Worm (Caenorhabditis elegans): Measurements from ENCODE around the gene ZK822.1.

ZK822.1 gene

DNA sequence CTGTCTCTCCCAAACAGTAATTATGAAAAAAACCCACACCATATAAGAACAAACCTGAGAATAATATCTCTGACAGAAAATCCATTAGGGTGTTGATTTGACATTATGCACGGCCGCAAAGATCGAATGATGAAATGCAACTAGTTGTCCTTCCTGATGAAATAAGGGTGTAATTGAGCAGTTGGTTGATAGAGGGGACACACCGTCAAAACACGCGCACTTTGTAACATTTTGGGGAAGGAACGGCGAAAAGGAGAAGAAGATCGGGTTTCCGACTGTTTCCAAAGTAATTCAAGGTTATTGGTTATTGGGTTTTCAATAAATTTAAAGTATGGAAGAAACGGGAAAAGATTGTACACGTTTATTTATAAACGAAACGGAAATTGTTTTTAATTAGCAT, at the start of gene ZK822.1:
TSS of gene ZK822.1 (minus strand) at position 121 of the 400 bp plus-strand sequence.
- TF ChIP-seq hlh-1 (tag; optimal IDR thresholded peaks at IDR 0.05) (peak; percentile 93), unc-62 (GFP tag; optimal IDR thresholded peaks at IDR 0.05) (peak; percentile 18), sem-2 (GFP tag; optimal IDR thresholded peaks at IDR 0.05) (no peak)

DNA sequence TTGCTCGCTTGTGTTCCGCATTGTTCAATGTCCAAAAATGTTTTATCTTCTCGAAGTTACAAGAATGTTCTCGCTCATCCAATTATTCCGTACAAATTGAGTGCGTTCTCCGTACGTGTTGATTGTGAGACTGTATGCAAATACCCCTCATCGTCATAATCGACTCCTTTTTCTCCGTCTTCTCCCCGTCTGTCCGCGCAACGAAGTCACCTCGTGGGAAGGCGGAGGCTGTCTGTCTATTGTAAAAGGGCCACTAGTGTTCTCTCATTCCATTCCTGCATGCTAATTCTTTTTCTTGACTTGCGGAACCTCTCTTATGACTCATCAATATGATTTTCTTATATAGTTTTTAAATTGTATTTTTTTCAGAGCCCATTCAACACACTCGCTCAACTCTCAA, 48.2 kb upstream of the ZK822.1 start, which contains the start of gene ZK829.9:
TSS of gene ZK829.9 (plus strand) at position 364 of the 400 bp plus-strand sequence.
- TF ChIP-seq mls-2 (tag; optimal IDR thresholded peaks at IDR 0.05) (no peak), zip-8 (tag; optimal IDR thresholded peaks at IDR 0.05) (no peak), unc-62 (GFP tag; optimal IDR thresholded peaks at IDR 0.05) (no peak), lin-13 (tag; optimal IDR thresholded peaks at IDR 0.05) (no peak), ceh-83 (GFP tag; optimal IDR thresholded peaks at IDR 0.05) (no peak), nhr-76 (tag; optimal IDR thresholded peaks at IDR 0.05) (no peak), hlh-1 (tag; optimal IDR thresholded peaks at IDR 0.05) (no peak), pha-4 (tag; optimal IDR thresholded peaks at IDR 0.05) (no peak), nhr-28 (tag; optimal IDR thresholded peaks at IDR 0.05) (no peak), tbx-8 (GFP tag; optimal IDR thresholded peaks at IDR 0.05) (no peak), bed-3 (GFP tag; optimal IDR thresholded peaks at IDR 0.05) (no peak), unc-39 (tag; optimal IDR thresholded peaks at IDR 0.05) (no peak)

DNA sequence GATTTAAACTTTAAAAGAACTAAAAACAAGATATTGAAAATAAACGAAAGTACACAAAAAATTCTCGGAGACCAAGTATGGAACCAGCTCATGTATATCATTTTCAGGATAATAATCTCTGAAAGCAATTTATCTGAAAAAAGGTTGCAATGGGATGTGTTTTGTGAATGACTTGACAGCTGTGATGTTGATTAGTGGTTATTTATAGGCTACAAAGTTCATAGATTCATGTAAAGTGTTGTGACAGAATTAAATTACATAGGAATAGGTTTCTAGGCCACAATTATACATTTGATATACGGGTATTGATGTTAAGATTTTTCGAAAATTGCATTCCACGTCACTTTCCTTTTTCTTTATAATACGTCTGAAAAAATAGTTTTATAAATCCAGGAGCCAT, 43.4 kb upstream of the ZK822.1 start, which contains the start of gene srj-1:
TSS of gene srj-1 (minus strand) at position 101 of the 400 bp plus-strand sequence.
- TF ChIP-seq nhr-12 (tag; optimal IDR thresholded peaks at IDR 0.05) (no peak), snpc-4 (tag; optimal IDR thresholded peaks at IDR 0.05) (no peak), unc-39 (tag; optimal IDR thresholded peaks at IDR 0.05) (no peak), ztf-11 (tag; optimal IDR thresholded peaks at IDR 0.05) (no peak), elt-1 (tag; optimal IDR thresholded peaks at IDR 0.05; ENCODE audit: borderline replicate concordance, insufficient read depth) (no peak), pha-4 (tag; optimal IDR thresholded peaks at IDR 0.05) (no peak), unc-62 (GFP tag; optimal IDR thresholded peaks at IDR 0.05) (no peak), elt-3 (tag; optimal IDR thresholded peaks at IDR 0.05) (no peak), sptf-1 (tag; optimal IDR thresholded peaks at IDR 0.05) (no peak), ces-1 (GFP tag; optimal IDR thresholded peaks at IDR 0.05) (no peak), lin-13 (tag; optimal IDR thresholded peaks at IDR 0.05) (no peak), blmp-1 (tag; optimal IDR thresholded peaks at IDR 0.05) (no peak)

DNA sequence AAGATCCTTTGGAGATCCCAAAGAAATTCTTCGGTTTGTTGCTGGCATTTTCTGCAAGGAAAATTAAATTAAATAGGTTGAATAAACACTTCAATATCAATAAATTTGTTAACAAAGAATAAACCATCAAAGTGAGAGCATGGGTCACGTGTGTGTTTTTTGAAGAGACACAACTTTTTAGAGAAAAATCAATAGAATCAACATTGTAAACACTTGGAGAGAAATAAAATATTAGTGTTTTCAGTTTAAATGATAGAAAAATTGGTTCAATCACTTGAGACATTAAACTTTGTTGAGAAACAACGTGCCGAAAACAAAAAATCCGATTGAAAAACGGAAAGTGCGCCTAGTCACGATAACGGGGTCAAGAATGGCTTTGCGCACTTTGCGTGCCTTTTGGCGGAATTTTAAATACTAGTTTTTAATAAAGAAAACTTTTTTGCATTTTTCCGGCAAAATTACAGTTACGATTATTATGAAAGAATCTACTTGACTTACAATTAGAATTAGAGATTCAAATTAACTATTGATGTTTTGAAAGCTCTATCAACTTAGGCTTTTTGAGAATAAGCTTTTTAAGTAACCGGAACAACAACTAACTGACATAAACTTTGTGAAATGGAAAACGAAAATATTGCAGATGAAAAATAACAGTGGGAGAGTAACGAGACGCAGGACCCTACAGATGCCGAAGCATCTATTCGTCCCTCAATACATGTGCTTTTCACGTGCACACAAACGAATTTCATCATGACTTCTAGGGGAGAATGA, 39.7 kb upstream of the ZK822.1 start, which contains the start of gene ZK829.7:
TSS of gene ZK829.7 (minus strand) at position 51 of the 771 bp plus-strand sequence.
- TF ChIP-seq ces-1 (GFP tag; optimal IDR thresholded peaks at IDR 0.05), result peak; percentile 5
- TF ChIP-seq elt-3 (tag; optimal IDR thresholded peaks at IDR 0.05), result no peak
- TF ChIP-seq ceh-39 (tag; optimal IDR thresholded peaks at IDR 0.05), result peak; percentile 46
- TF ChIP-seq lin-13 (tag; optimal IDR thresholded peaks at IDR 0.05), result peak; percentile 58
- TF ChIP-seq mep-1 (tag; optimal IDR thresholded peaks at IDR 0.05), result peak; percentile 44
- peak; percentile 44 for TF ChIP-seq nhr-237 (tag; optimal IDR thresholded peaks at IDR 0.05)
- peak; percentile 20 for TF ChIP-seq hlh-1 (tag; optimal IDR thresholded peaks at IDR 0.05)
- TF ChIP-seq snpc-4 (tag; optimal IDR thresholded peaks at IDR 0.05), result no peak
- TF ChIP-seq lsy-2 (tag; optimal IDR thresholded peaks at IDR 0.05), result peak; percentile 68
- peak; percentile 81 for TF ChIP-seq pha-4 (tag; optimal IDR thresholded peaks at IDR 0.05)

DNA sequence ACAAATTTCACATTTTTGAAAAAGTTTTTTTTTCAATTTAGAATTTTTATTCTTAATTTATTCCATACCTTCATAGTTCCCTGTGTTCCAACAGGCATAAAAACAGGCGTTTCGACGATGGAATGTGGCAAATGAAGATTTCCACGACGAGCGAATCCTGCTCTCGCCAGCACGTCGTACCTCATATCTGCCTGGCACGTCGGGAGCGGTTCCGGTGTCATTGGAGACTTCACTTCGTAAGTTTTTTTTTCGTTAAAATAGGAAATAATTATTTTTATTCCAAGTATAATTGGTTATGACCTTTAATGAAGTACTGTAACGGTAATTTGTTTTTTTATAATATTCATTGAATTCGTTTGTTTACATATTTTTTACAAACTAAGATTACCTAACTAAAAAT, 37.6 kb upstream of the ZK822.1 start, which contains the start of gene tgt-1:
TSS of gene tgt-1 (minus strand) at position 232 of the 400 bp plus-strand sequence.
- TF ChIP-seq tbx-8 (GFP tag; optimal IDR thresholded peaks at IDR 0.05) (no peak), mab-5 (tag; optimal IDR thresholded peaks at IDR 0.05) (no peak), elt-1 (tag; optimal IDR thresholded peaks at IDR 0.05; ENCODE audit: borderline replicate concordance, insufficient read depth) (no peak), nhr-76 (tag; optimal IDR thresholded peaks at IDR 0.05) (no peak), pha-4 (tag; optimal IDR thresholded peaks at IDR 0.05) (no peak), M03D4.4 (tag; optimal IDR thresholded peaks at IDR 0.05) (no peak), cnd-1 (tag; optimal IDR thresholded peaks at IDR 0.05) (no peak), snpc-4 (tag; optimal IDR thresholded peaks at IDR 0.05) (no peak), nhr-12 (tag; optimal IDR thresholded peaks at IDR 0.05) (no peak), zip-8 (tag; optimal IDR thresholded peaks at IDR 0.05) (no peak), mep-1 (tag; optimal IDR thresholded peaks at IDR 0.05) (no peak), unc-39 (tag; optimal IDR thresholded peaks at IDR 0.05) (no peak)

DNA sequence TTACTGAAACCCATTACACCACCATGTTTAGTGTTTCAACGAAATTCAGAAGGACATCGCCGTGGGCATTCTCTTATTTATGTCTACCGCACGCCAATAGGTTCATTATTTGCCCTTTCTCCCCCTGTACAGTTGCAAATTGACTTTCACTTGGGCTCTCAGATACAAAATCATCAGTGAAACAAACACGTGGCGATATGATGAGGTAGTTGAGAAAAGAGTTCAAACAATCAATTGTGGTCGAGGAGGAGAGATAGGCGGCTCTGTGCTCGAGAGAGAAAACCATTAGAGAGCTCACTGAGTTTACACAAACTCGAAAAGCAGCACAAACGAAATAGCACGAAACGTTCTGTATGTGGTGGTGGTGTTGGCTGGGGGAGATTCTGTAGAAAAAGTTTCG, 35.1 kb upstream of the ZK822.1 start:
- TF ChIP-seq nhr-237 (tag; optimal IDR thresholded peaks at IDR 0.05), result no peak
- TF ChIP-seq nhr-2 (tag; optimal IDR thresholded peaks at IDR 0.05), result no peak
- peak; percentile 25 for TF ChIP-seq hlh-1 (tag; optimal IDR thresholded peaks at IDR 0.05)
- TF ChIP-seq nhr-76 (tag; optimal IDR thresholded peaks at IDR 0.05), result no peak
- no peak for TF ChIP-seq ceh-43 (GFP tag; optimal IDR thresholded peaks at IDR 0.05)
- TF ChIP-seq lin-13 (tag; optimal IDR thresholded peaks at IDR 0.05), result no peak
- TF ChIP-seq lin-32 (GFP tag; optimal IDR thresholded peaks at IDR 0.05), result no peak

Data from whole organism, mixed stage, embryonic.